Fruit fly (Drosophila melanogaster): Measurements from ENCODE around the gene CG15024.

DNA sequence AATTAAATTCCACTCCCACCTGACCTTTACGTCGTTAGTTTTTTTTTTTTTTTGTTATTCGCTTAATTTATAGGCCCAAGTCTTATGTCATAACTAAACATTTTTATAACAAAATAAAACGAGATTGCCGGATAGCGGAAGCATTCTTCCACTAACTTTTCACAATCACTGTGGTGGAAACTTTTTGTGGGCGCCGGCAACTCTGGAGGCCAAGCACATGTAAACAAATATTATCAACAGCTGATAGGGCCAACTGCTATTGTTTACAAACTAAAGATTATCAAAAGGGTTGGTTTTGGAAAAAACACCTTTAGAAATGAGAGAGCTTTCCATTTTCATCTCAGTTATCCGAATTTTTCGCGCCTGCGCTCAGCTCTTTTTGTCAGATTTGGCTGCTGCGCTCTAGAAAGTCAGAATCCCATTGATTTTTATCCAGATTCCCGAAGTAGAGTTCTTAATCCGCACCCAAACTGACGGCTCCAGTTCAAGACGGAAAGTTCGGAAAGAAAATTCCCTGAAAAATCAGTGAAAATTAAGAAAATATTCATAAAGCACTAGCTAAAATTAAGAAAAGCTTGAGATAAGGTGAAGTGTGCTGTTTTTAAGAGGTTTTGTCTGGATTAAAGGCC lies 34.6 kb downstream of the CG15024 start, which contains the start of gene nAChRbeta1:
- TF ChIP-seq insv (optimal IDR thresholded peaks at IDR 0.05): no peak
- TF ChIP-seq h (optimal IDR thresholded peaks at IDR 0.05): no peak
- no peak for TF ChIP-seq Myc (optimal IDR thresholded peaks at IDR 0.05)
- TF ChIP-seq psq (optimal IDR thresholded peaks at IDR 0.05): no peak
- no peak for TF ChIP-seq Sin3A (optimal IDR thresholded peaks at IDR 0.05)
